Fruit fly (Drosophila melanogaster) whole organism, wandering third instar larva: ENCODE measurements around the gene CG32939.

ENCODE experiments used
- CG32264 ChIP-seq: fragments of 200-800 bp; sonication (Bioruptor generic); optimal IDR thresholded peaks from 2 replicates; lab custom pipeline; 2016; ENCODE audit warnings: missing biosample characterization, missing genetic modification characterization
- CG9705 ChIP-seq: fragments of 200-800 bp; sonication (Bioruptor generic); optimal IDR thresholded peaks from 2 replicates; lab custom pipeline; 2018; ENCODE audit warnings: missing biosample characterization, mild to moderate bottlenecking, missing genetic modification characterization
- CrebA ChIP-seq: fragments of 200-800 bp; sonication (Bioruptor generic); optimal IDR thresholded peaks from 2 replicates; lab custom pipeline; 2016; ENCODE audit warnings: missing biosample characterization, mild to moderate bottlenecking, missing genetic modification characterization, borderline replicate concordance
- Dfd ChIP-seq: fragments of >200 bp; optimal IDR thresholded peaks from 2 replicates; lab custom pipeline; 2017; ENCODE audit warnings: missing biosample characterization, missing genetic modification characterization
- Dif ChIP-seq: fragments of 200-275, 200-300 bp; sonication (Bioruptor generic); optimal IDR thresholded peaks from 2 replicates; lab custom pipeline; 2018; ENCODE audit warnings: missing biosample characterization, missing genetic modification characterization; ENCODE audit not compliant: partially characterized antibody
- GATAd ChIP-seq: sonication (Bioruptor generic); optimal IDR thresholded peaks from 2 replicates; lab custom pipeline; 2016; ENCODE audit warnings: missing biosample characterization, missing genetic modification characterization
- HLH106 ChIP-seq: fragments of 200-800 bp; optimal IDR thresholded peaks from 3 replicates; lab custom pipeline; 2019; ENCODE audit warnings: missing biosample characterization, mild to moderate bottlenecking, missing genetic modification characterization, moderate library complexity
- Hnf4 ChIP-seq: fragments of 200-800 bp; sonication (Bioruptor generic); optimal IDR thresholded peaks from 2 replicates; lab custom pipeline; 2016; ENCODE audit warnings: missing biosample characterization, mild to moderate bottlenecking, missing genetic modification characterization
- Hr78 ChIP-seq: fragments of >200 bp; optimal IDR thresholded peaks from 2 replicates; lab custom pipeline; 2017; ENCODE audit warnings: missing biosample characterization, missing genetic modification characterization
- Hr83 ChIP-seq: fragments of 200-300 bp; sonication (Bioruptor generic); optimal IDR thresholded peaks from 2 replicates; lab custom pipeline; 2016; ENCODE audit warnings: missing biosample characterization, mild to moderate bottlenecking, missing genetic modification characterization, moderate library complexity; ENCODE audit not compliant: poor library complexity, severe bottlenecking
- Jra ChIP-seq: sonication (Bioruptor generic); optimal IDR thresholded peaks from 2 replicates; lab custom pipeline; 2016; ENCODE audit warnings: missing biosample characterization, missing genetic modification characterization
- Mio ChIP-seq: sonication (Bioruptor generic); optimal IDR thresholded peaks from 2 replicates; lab custom pipeline; 2016; ENCODE audit warnings: missing biosample characterization, missing genetic modification characterization
- Myc ChIP-seq: fragments of >200 bp; optimal IDR thresholded peaks from 2 replicates; lab custom pipeline; 2017
- N ChIP-seq: fragments of >200 bp; optimal IDR thresholded peaks from 2 replicates; lab custom pipeline; 2018; ENCODE audit warnings: missing biosample characterization, missing external identifiers, missing genetic modification characterization
- OdsH ChIP-seq: fragments of 200-800 bp; sonication (Bioruptor generic); optimal IDR thresholded peaks from 2 replicates; lab custom pipeline; 2016; ENCODE audit warnings: missing biosample characterization, mild to moderate bottlenecking, missing genetic modification characterization
- Rel ChIP-seq, 2 experiments: fragments of 200-800 bp; sonication (Bioruptor generic) in 1 of 2; optimal IDR thresholded peaks; 2 replicates in 1 of 2; 3 replicates in 1 of 2; lab custom pipeline; 2016 to 2019; ENCODE audit warnings: mild to moderate bottlenecking in 2 of 2, missing biosample characterization in 2 of 2, missing genetic modification characterization in 2 of 2, moderate library complexity in 1 of 2
- Sp1 ChIP-seq: fragments of 200-800 bp; sonication (Bioruptor generic); optimal IDR thresholded peaks from 3 replicates; lab custom pipeline; 2019; ENCODE audit warnings: missing biosample characterization, mild to moderate bottlenecking, missing genetic modification characterization, moderate library complexity
- Vsx2 ChIP-seq: fragments of 200-300, 225-300 bp; sonication (Bioruptor generic); optimal IDR thresholded peaks from 2 replicates; lab custom pipeline; 2018; ENCODE audit warnings: missing biosample characterization, missing genetic modification characterization; ENCODE audit not compliant: partially characterized antibody
- br ChIP-seq: fragments of 200-800 bp; sonication (Bioruptor generic); optimal IDR thresholded peaks from 2 replicates; lab custom pipeline; 2016; ENCODE audit warnings: missing biosample characterization, missing genetic modification characterization
- dmrt93B ChIP-seq: fragments of 200-800 bp; sonication (Bioruptor generic); optimal IDR thresholded peaks from 2 replicates; lab custom pipeline; 2018; ENCODE audit warnings: missing biosample characterization, mild to moderate bottlenecking, missing genetic modification characterization
- dsf ChIP-seq: sonication (Bioruptor generic); optimal IDR thresholded peaks from 2 replicates; lab custom pipeline; 2016; ENCODE audit warnings: missing biosample characterization, missing genetic modification characterization, borderline replicate concordance
- foxo ChIP-seq, 2 experiments: fragments of 200-800 bp; sonication (Bioruptor generic); optimal IDR thresholded peaks; 2 replicates in 1 of 2; 3 replicates in 1 of 2; lab custom pipeline; 2016 to 2017; ENCODE audit warnings: missing biosample characterization in 2 of 2, missing genetic modification characterization in 2 of 2
- fru ChIP-seq: fragments of 200-800 bp; sonication (Bioruptor generic); optimal IDR thresholded peaks from 3 replicates; lab custom pipeline; 2016; ENCODE audit warnings: missing biosample characterization, mild to moderate bottlenecking, missing genetic modification characterization
- h ChIP-seq: fragments of 200-800 bp; sonication (Bioruptor generic); optimal IDR thresholded peaks from 3 replicates; lab custom pipeline; 2016; ENCODE audit warnings: missing biosample characterization, mild to moderate bottlenecking, missing genetic modification characterization
- jim ChIP-seq: fragments of 175-275, 200-325 bp; sonication (Bioruptor generic); optimal IDR thresholded peaks from 2 replicates; lab custom pipeline; 2016; ENCODE audit warnings: missing biosample characterization, mild to moderate bottlenecking, missing genetic modification characterization
- lola ChIP-seq: fragments of >200 bp; optimal IDR thresholded peaks from 2 replicates; lab custom pipeline; 2017; ENCODE audit warnings: missing biosample characterization, missing genetic modification characterization
- pan ChIP-seq: fragments of >200 bp; optimal IDR thresholded peaks from 2 replicates; lab custom pipeline; 2017
- psq ChIP-seq: fragments of 200-800 bp; sonication (Bioruptor generic); optimal IDR thresholded peaks from 3 replicates; lab custom pipeline; 2017; ENCODE audit warnings: missing biosample characterization, mild to moderate bottlenecking, missing genetic modification characterization, moderate library complexity
- rgr ChIP-seq: fragments of 200-800 bp; sonication (Bioruptor generic); optimal IDR thresholded peaks from 3 replicates; lab custom pipeline; 2016; ENCODE audit warnings: missing biosample characterization, mild to moderate bottlenecking, missing genetic modification characterization
- sv ChIP-seq: fragments of 200-800 bp; sonication (Bioruptor generic); optimal IDR thresholded peaks from 3 replicates; lab custom pipeline; 2016; ENCODE audit warnings: missing biosample characterization, missing genetic modification characterization
- tai ChIP-seq: sonication (Bioruptor generic); optimal IDR thresholded peaks from 2 replicates; lab custom pipeline; 2016; ENCODE audit warnings: missing biosample characterization, missing genetic modification characterization
- woc ChIP-seq: sonication (Bioruptor generic); optimal IDR thresholded peaks from 2 replicates; lab custom pipeline; 2016; ENCODE audit warnings: missing biosample characterization, mild to moderate bottlenecking, missing genetic modification characterization

CG32939 gene

DNA sequence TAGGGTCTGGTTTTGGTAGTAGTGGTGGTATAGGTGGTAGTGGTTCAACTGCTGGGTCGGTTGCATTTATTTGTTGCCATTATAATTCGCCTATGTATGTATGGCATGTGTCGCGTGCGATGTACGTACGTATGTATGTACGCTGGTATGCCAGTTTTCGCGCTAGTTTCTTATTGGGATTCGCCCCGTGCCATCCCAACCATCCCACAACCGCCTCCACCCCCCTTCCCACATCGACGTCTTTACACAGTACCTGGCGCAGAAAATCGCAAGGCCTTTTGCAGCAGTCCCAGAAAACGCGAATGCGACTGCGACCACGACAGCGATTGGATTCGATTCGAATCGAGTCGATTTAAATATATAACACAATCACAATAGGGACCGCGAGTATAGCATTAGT is 17.3 kb downstream of the CG32939 start:
- TF ChIP-seq pan (lab: Kevin White, UChicago) (no peak), jim (GFP tag; lab: Kevin White, UChicago) (no peak), Myc (lab: Kevin White, UChicago) (no peak), Hr78 (GFP tag; lab: Kevin White, UChicago) (no peak), psq (GFP tag; lab: Kevin White, UChicago) (no peak), Mio (GFP tag; lab: Kevin White, UChicago) (no peak), CG32264 (GFP tag; lab: Kevin White, UChicago) (no peak), Dif (GFP tag; lab: Kevin White, UChicago) (no peak), Hr83 (GFP tag; lab: Kevin White, UChicago) (no peak), woc (no peak), foxo (GFP tag; optimal IDR thresholded peaks at IDR 0.05; lab: Kevin White, UChicago) (no peak), Vsx2 (no peak), Hnf4 (GFP tag; lab: Kevin White, UChicago) (no peak), GATAd (GFP tag; lab: Kevin White, UChicago) (no peak), tai (GFP tag; lab: Kevin White, UChicago) (no peak), fru (no peak), sv (GFP tag; lab: Kevin White, UChicago) (no peak)
- TF ChIP-seq, all 38 proteins: peak for 0

DNA sequence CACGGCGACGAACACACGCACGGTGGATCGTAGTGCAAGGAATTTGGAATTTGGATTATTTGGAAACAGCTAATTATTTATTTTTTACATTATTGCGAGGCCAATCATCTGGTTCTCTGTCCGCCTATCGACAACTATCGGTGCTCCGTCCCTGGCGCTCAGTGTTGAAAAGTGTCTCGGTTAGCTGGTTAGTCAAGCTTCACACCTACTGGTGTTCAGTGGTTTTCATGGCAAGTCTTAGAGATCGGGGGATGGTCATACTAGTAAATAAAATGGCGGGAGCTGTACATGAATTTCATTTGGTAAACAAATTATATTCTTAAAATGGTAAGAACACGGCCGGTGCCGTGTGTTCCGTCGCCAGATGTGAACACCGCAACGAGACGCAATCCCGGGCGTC is 18.0 kb downstream of the CG32939 start, which contains the start of the genes trbd and dmt:
TSS of gene trbd (minus strand) at position 152 of the 400 bp plus-strand sequence.
TSS of gene dmt (plus strand) at position 257 of the 400 bp plus-strand sequence.
- peak; percentile 37 for TF ChIP-seq sv (GFP tag; lab: Kevin White, UChicago)
- TF ChIP-seq Hr78 (GFP tag; lab: Kevin White, UChicago) = no peak
- peak; percentile 71 for TF ChIP-seq Hr83 (GFP tag; lab: Kevin White, UChicago)
- TF ChIP-seq CG9705 = peak; percentile 33
- TF ChIP-seq Dfd = no peak
- TF ChIP-seq OdsH (GFP tag; lab: Kevin White, UChicago) = peak; percentile 50
- no peak for TF ChIP-seq Sp1 (GFP tag; lab: Kevin White, UChicago)
- no peak for TF ChIP-seq dmrt93B
- TF ChIP-seq CrebA (GFP tag; lab: Kevin White, UChicago) = no peak
- TF ChIP-seq N (GFP tag; lab: Kevin White, UChicago) = no peak
- no peak for TF ChIP-seq Rel (GFP tag; optimal IDR thresholded peaks at IDR 0.05; lab: Kevin White, UChicago)
- TF ChIP-seq Rel (tag; optimal IDR thresholded peaks at IDR 0.05; lab: Kevin White, UChicago) = peak; percentile 93
- TF ChIP-seq Vsx2 = peak; percentile 100
- no peak for TF ChIP-seq br (GFP tag; lab: Kevin White, UChicago)

DNA sequence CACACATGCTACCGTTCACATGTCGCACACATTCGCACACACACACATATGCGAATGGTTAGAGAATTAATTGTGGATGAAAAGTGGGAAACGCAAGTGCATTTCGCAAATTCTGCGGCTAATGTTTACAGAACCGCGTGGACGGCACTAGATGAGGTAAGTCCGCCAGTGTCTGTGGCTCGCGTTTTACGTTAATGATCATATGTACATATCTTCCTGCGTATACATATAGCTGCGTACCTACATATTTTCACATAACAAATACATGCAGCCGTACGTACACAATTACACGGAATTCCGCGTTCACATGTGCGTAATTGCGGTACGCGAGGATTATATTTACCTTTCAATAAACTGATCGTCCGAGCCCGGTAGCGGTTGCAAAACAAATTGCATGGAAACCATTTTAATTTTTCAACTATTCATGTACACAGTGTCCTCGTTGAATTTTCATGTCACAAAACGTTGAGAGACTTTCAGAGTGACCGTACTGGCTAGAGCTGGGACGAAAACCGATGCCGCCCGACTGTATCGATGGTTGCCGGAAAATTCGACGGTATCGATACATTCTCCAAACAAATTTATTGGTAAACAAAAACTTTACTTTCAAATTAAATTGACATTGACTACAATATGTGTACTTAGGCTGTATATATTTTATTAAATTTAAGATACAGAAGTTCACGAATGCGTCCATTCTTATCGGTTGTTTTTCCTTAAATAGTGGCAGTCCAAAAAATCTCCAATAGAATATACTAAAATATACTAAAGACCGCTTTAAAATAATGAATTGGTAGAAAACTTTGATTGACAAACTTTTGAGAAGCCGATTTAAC is 32.5 kb downstream of the CG32939 start, which contains the start of gene hyd:
TSS of gene hyd (minus strand) at position 495 of the 836 bp plus-strand sequence.
- TF ChIP-seq N (GFP tag; lab: Kevin White, UChicago) = peak; percentile 78
- TF ChIP-seq pan (lab: Kevin White, UChicago) = no peak
- no peak for TF ChIP-seq Sp1 (GFP tag; lab: Kevin White, UChicago)
- no peak for TF ChIP-seq h (GFP tag; lab: Kevin White, UChicago)
- TF ChIP-seq, all 38 proteins: peak for 1

DNA sequence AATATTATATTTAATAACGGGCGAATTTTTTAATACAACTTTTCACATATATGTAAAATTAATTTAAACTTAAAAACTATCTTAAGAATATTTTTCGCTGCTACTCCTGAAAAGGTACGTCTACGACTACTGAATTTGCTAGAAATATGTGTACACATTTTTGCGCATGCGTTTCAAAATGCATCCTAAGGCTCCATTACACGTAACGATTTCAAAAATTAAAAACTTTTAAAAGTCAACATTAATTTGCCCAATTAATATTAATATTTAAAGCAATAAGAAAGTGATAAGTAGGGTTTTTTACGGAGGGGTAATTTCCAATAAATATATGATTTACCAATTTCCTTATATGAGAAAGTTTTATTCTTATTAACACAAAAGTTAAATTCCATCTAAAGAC is 37.9 kb downstream of the CG32939 start, which contains the start of gene FoxP:
TSS of gene FoxP (minus strand) at position 89 of the 400 bp plus-strand sequence.
- TF ChIP-seq lola (GFP tag; lab: Kevin White, UChicago) (no peak), dsf (GFP tag; lab: Kevin White, UChicago) (no peak), Vsx2 (peak; percentile 94), fru (no peak), Dif (GFP tag; lab: Kevin White, UChicago) (peak; percentile 59), Jra (GFP tag; lab: Kevin White, UChicago) (no peak)

DNA sequence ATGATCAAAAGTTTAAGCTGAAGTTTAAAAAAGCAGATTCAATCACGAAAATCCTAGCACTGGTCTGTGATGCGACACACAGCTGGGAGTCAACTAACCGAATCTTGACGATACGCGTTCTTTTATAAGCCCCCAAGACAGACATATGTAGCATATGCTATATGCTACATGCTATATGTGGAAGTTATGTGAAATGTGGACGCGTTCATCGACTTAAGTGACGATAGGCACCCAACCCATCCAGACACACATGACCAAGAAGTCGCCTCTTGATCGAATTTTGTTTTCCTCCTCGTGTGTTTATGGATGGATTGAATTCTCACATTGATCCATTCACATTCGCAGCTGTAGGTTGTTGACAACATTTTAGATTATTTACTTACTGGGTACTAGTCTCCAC is 40.3 kb downstream of the CG32939 start, which contains the start of gene alphaTub85E:
TSS of gene alphaTub85E (minus strand) at position 101 of the 400 bp plus-strand sequence.
- TF ChIP-seq rgr (GFP tag; lab: Kevin White, UChicago) (no peak), HLH106 (tag; lab: Kevin White, UChicago) (no peak)
- TF ChIP-seq, all 38 proteins: peak for 0
